Fruit fly (Drosophila melanogaster) ovary, adult (tissue): ENCODE results near the gene REG.
A peak's percentile ranks its signal among the peaks of the same experiment; 100 is the strongest.

ENCODE experiments used
- CG17801 ChIP-seq: fragments of 200-800 bp; optimal IDR thresholded peaks from 2 replicates; lab custom pipeline; 2019; ENCODE audit warnings: missing biosample characterization, mild to moderate bottlenecking, missing genetic modification characterization, moderate library complexity; ENCODE audit not compliant: partially characterized antibody

Gene REG

DNA sequence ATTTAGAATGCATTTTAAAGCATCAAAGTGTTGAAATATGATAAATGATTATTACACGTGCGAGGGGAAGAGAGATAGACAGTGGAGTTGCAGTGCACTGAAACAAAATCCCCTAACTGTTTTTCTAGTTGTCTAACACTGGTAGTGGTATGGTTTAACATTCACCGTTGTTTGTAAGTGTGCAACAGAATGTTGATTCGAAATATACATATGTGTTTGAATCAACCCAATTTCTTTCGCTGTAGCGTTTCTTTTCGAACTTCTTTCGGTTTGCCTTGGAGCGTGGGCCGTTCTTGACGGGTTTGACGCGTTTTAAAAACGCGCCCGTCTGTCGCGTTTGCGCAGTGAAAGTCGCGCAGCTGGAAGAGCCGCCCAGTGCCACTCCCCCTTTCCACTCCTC lies 9.2 kb downstream of the REG start:
- TF ChIP-seq CG17801 (GFP tag; lab: Kevin White, UChicago) = no peak

DNA sequence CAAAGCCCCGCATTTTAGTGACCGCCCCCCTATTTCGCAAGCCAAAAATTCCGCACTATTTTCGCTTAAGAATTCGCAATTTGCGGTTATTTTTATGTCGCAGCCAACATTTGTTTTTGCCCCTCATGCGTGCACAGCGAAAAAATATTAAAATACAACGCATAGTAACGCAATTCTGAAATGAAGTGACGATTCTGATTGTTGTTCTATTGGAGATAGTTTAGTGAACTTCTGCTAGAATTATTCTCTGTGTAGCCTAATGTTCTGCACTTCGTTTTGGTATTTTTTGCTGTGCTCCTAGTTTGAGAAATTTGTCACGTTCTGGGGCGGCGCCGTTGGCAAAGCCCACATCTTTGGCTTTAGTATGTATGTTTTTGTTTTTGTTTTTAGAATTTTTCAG lies 9.7 kb downstream of the REG start:
- no peak for TF ChIP-seq CG17801 (GFP tag; lab: Kevin White, UChicago)

DNA sequence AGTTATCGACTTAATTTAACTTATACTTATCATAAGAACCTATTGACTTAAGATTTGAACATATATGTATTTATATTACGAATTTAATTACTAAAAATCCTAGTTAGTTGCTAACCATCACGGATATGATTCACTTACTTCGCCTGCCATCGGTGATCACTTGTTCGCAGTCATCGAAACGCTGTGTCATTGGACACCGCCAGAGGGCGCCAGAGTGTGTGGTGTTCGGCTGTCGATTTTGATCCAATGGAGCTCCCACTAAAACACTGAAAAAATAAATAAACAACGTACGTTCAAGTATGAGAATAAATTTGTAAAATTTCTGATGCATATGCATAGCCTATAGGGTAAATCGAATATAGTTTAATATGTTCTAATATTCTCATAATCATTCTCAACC lies 12.7 kb downstream of the REG start:
- TF ChIP-seq CG17801 (GFP tag; lab: Kevin White, UChicago) = no peak

DNA sequence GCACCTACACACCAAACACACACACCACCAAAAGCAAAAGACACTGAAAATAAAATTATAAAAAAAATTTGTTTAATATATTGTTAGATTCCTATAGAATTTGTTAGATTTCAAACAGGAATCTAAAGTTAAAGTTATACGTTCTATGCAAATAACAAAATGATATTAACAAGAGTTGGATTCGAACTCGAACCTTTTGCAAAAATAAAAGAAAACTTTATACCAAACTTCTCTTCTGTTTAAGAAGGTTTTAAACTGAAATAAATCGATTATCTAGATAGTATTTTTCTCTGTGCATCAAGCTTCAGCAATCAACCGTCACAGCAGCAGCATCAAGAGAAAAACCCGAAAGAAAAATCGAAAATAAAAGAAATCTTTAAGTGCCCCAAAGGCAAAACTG lies 14.4 kb downstream of the REG start:
- no peak for TF ChIP-seq CG17801 (GFP tag; lab: Kevin White, UChicago)

DNA sequence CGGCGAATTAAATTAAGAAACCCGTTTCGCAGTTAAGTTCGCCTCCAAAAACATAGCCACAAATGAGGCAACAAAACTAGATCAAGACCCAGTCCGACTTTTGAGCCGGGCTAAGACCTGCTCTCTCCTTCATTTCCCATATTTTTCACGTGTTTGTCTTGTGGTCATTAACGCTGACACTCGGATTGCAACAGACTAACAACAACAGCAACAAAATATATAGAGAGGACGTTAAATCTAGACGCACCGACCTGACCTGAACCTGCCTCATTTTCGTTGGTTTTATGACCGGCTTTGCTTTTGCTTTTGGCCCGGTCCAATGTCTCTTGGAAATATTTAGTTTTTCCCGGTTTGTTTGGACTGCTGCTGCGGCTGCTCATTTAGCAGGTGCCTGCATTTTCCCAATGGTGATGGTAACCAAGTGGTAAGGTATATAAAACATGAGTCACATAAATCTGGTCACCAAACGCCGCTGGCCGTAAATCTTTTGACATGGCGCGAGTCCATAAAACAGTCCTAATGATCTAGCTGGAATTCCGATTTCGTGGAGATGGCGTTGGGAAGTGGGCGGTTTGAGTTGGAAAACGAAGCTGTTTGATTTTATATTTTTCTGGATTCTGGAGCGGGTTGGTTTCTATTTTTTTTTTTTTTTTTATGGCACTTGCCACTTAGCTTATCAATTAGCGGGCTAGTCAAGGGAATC lies 15.5 kb downstream of the REG start:
- TF ChIP-seq CG17801 (GFP tag; lab: Kevin White, UChicago) = no peak

DNA sequence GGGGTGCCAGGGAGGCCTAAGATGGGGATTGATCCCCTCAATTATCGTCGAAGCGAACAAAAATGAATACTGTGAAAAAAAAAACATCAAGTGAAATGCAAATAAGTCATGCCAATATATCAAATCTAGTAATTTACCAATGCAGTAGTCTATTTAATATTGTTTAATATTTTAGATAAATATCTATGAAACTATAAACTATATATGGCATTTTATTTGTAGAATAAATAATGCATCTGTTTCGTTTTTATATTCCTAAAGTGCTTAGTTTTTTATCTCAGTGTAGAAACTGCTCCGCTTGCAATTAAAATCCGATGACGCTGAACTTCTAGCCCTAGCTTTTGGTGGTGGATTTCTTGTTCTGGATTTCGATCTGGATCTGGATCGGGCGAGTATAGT lies 16.1 kb downstream of the REG start:
- TF ChIP-seq CG17801 (GFP tag; lab: Kevin White, UChicago) = no peak

DNA sequence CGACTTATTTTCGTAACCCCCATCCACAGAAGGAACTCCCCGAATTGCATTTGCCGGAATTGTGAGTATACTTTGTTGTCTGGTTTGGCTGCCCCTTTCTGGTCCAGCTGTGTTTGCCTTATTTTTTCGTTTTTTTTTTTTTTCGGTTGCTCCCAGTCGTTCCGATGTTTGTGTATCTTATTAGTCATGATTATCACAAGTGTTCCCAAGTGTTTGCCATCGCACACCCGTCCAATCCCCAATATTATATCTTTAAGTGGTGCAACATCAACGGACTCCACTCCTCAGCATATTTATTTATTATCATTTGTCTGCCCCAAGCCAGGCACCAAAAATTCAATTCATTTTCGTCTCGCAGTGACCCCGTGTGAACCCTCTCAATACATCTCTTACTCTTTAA lies 17.1 kb downstream of the REG start:
- TF ChIP-seq CG17801 (GFP tag; lab: Kevin White, UChicago) = no peak

DNA sequence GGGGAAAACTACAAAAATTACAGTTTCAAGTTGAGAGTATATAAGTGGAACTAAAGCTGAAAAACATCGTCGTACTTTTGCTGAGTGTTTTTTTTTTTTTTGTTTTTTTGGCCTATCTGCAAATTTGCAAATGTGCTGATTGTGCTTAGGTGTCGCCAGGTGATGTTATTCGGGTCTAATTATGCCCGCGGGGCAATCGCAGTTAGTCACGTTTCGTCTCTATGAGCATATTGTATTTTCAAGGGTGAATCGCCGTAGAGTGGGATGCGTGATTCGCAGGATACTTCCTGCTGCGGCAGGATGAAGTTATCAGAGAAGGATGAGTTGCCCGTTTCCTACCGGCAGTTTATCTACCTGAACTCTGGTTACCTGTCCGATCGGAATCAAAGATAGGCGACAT lies 17.7 kb downstream of the REG start:
- no peak for TF ChIP-seq CG17801 (GFP tag; lab: Kevin White, UChicago)

DNA sequence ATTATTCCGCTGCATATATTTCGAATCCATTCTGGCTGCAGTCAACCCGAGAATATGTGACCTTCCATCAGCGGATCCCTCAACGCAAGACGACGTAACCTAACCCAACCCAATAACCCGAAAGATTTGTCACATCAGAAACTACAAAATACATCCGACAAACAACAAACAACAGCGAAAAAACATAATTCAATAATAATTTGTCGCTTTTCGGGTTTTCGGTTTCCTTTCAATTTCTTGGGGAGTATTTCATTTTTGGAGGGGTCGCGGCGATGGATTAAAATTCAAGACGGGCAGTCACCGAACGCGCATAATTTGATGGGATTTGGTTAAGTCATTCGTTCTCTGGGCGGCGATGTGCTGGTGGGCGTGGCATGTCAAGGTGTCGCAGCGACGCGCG lies 18.8 kb downstream of the REG start:
- no peak for TF ChIP-seq CG17801 (GFP tag; lab: Kevin White, UChicago)

DNA sequence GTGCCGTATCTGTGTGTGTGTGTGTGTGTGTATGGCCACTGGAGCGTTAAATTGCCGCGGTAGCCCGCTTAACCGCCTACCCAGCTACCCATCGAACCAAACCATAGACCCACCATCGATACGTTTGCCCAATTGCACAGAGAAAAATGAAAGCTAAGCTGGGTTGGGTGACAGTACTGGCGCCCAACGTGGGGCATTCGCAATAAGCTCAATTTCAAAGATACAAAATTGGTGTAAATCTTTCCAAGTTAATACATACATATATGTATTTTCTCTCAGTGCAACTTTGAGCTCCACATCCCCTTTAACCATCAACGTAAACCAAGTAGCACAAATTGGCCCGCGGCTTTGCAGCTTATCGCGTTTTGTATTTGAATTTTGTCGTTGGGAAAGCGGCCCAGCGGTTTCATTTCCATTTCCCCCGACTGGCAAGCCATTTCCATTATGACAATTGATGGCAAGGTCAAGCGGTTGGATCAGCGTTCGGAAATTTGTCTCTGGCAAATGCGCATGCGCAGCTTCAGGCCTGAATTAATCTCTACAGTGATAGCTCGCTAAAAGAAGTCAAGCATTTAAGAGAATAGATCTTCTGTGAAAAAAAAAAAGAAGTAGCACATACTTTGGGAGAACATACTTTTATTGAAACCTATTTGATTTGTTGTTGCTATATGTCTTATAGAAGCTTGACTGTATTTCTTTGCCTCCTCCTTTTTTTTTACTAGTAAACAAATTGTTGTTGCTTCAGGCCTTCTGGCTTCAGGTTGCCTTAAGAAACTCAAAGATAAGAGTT lies 20.5 kb downstream of the REG start:
- TF ChIP-seq CG17801 (GFP tag; lab: Kevin White, UChicago) = no peak

DNA sequence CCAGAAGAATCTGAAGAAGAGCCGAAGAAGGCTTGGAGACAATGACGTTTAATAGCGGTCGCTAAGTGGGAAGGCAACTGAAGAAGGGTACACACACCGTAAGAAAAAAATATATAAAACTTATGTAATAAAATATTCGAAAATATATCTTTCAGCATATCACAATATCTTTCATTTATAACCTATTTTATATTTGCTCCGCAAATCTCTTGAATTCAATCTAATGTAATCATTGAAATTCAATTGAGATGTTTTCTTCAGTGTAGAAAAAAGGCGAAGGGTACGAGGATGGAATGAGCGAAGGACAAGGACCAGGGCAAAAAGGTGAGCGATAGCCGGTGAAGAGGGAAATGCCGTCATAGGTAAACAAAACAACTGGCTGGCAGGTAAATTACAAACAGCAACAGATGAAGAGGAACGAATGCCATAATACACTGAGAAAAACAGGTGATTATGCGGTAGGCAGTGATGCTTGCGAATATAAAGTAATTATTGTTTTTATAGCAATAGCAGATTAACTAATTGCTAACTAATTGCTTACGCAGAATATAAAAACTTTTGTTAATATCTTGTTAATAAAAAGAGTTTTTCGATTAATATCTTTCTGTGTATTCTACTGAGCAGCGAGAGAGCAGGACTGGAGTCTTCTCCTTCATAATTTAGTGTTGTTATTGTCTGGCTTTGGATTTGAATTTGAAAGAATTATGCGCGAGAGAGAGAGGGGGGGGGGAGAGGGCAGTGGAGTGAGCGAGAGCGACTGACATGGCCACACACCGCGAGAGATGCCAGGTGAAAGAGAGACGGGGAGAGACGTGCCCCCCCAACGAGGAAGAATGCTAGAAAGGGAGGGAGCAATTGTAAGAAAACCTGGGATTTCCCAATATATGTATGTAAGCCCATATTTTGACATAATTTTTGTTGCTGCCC lies 21.9 kb downstream of the REG start:
- TF ChIP-seq CG17801 (GFP tag; lab: Kevin White, UChicago) = peak; percentile 46

DNA sequence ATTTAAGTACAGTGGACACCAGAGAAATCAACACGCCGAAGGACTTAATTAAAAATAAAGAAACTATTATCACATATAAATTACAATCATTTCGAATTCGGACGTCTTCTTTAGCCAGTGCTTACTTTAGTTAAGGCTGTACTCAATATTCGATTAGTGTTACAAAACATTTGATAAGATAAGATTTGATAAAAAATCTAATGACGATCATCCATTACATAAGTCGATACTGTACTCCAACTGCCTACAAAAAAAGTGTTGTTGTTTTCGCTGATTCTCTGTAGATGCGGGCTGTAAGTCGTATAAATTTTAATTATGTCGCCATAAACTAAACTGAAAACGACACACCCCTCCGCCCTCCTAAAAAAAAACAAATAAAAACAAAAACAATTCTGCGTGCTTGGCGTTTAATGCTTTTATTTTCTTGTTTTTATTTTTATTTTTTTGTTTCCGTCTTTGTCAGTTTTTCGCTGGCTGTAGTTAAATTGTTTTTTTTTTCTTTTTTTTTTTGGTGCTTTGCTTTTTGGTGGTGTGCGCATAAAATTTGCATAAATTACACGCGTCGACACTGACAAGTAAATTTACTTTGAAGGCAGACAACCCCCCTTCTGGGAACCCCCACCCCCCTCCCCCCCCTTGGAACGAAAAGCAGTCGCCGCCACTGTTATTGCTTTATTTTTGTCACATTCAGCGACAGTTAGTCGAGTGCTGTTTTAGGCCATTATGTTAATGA lies 22.8 kb downstream of the REG start:
- peak; percentile 82 for TF ChIP-seq CG17801 (GFP tag; lab: Kevin White, UChicago)

DNA sequence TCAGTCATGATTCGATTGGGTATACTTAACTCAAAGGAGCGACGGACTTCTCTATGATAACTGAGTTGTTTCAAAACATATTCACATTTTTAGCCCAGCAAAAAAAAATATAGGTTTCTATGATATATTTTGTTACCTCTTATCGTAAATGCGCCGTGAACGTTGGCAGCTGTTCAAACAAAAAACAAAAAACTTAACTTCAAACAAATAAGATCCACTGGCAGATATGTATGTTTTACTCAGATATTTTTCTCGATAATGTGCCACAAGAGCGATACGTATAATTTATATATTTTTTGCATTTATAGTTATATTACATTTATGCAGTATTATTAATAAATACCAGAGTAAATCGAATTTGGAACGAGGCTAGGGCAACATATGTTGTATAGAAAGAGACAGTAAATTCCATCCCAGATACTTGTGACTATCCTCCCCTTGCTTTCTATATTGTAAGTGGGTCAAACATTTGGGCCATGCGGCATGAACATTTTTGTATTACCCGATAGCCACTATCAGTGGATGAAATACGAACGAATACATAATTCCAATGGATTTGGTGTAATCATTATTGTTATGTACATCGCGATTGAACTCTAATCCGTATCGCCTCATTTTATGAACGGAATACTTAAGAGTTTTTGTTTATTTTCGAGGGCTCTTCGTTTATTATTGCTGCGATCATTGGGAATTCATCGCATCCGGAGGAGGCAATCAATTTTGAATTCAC lies 24.6 kb downstream of the REG start, which contains the start of gene CG32639:
CG32639 (minus strand) TSS at position 51 of the 730 bp plus-strand sequence.
- TF ChIP-seq CG17801 (GFP tag; lab: Kevin White, UChicago) = no peak
